Worm (Caenorhabditis elegans): Measurements from ENCODE around the gene C35D6.4.

ce11 chrIV:16364581-16364980, 13.8 kb downstream of the C35D6.4 start:
- no peak for TF ChIP-seq C34F6.9 (tag; optimal IDR thresholded peaks at IDR 0.05)
- no peak for TF ChIP-seq sma-3 (GFP tag; optimal IDR thresholded peaks at IDR 0.05)
- TF ChIP-seq nhr-23 (tag; optimal IDR thresholded peaks at IDR 0.05) = no peak
- no peak for TF ChIP-seq unc-62 (GFP tag; optimal IDR thresholded peaks at IDR 0.05)
- no peak for TF ChIP-seq elt-3 (tag; optimal IDR thresholded peaks at IDR 0.05)
- TF ChIP-seq fos-1 (tag; optimal IDR thresholded peaks at IDR 0.05) = no peak
